Fruit fly (Drosophila melanogaster): ENCODE data around the gene RpL35.

The RpL35 gene

DNA sequence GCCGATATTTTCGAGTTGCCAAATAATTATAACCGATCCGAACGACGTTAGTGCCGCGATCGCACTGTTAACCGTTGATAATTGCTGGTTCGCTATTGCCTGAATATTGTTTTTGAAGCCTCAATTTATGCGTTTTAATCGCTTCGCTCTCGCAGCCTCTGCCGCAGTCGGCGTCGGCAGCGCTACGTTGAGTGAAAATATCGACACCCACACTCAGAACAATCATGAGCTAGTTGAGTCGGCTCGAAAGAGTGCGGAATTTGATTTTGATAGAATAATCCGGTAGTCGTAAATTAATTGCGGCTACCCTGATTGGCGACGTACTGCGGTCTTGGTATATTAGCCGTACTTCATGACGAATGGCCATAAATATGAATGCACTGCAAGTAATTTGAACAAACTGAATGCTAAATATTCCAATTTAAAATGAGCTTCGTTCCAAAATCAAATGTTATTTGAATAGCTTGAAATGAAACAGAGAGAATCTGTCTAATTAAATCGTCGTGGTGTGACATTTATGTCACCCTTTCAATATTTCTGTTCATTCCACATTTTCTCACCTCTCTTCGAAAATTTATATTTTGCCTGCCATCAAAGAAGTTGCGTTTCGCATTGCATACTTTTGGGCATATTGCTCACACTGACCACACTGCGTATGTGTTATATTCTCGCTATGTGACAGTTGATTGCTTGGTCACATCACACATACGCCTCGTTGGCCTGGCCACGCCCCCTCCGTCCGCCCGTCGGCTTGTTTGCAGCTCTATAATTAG is 43.4 kb downstream of the RpL35 start (continued):
- TF ChIP-seq esn (GFP tag; optimal IDR thresholded peaks at IDR 0.05) (peak; percentile 34), vri (GFP tag; optimal IDR thresholded peaks at IDR 0.05) (no peak), Eip75B (GFP tag; optimal IDR thresholded peaks at IDR 0.05) (no peak), cyc (GFP tag; optimal IDR thresholded peaks at IDR 0.05) (no peak), Met (GFP tag; optimal IDR thresholded peaks at IDR 0.05) (no peak), Gug (GFP tag; IDR thresholded peaks at IDR 0.05) (no peak), Blimp-1 (GFP tag; optimal IDR thresholded peaks at IDR 0.05) (no peak), CG15336 (GFP tag; IDR thresholded peaks at IDR 0.05) (0 out of 2 replicates have a peak, but pooled peaks have one; percentile 31), fd85E (GFP tag; optimal IDR thresholded peaks at IDR 0.05) (no peak), dsx (GFP tag; optimal IDR thresholded peaks at IDR 0.05; ENCODE audit: poor library complexity, severe bottlenecking) (no peak), CG6163 (GFP tag; IDR thresholded peaks at IDR 0.05) (no peak), Hr4 (GFP tag; optimal IDR thresholded peaks at IDR 0.05) (peak; percentile 1), CG11902 (GFP tag; optimal IDR thresholded peaks at IDR 0.05) (no peak), CG3032 (tag; optimal IDR thresholded peaks at IDR 0.05) (no peak), topi (GFP tag; optimal IDR thresholded peaks at IDR 0.05) (no peak), fd59A (GFP tag; optimal IDR thresholded peaks at IDR 0.05) (no peak), CG8319 (GFP tag; optimal IDR thresholded peaks at IDR 0.05) (no peak), eg (GFP tag; IDR thresholded peaks at IDR 0.05) (no peak), CG8632 (GFP tag; optimal IDR thresholded peaks at IDR 0.05) (no peak), Eip78C (GFP tag) (peak; percentile 52), ss (GFP tag; optimal IDR thresholded peaks at IDR 0.05) (no peak), CG6808 (GFP tag; optimal IDR thresholded peaks at IDR 0.05) (no peak), CG3919 (GFP tag; optimal IDR thresholded peaks at IDR 0.05) (no peak), CG34406 (GFP tag; optimal IDR thresholded peaks at IDR 0.05) (no peak), CG1621 (tag; optimal IDR thresholded peaks at IDR 0.05) (no peak), acj6 (GFP tag; optimal IDR thresholded peaks at IDR 0.05) (no peak), Hr38 (GFP tag; optimal IDR thresholded peaks at IDR 0.05) (no peak), fkh (GFP tag; optimal IDR thresholded peaks at IDR 0.05) (no peak), salr (GFP tag; optimal IDR thresholded peaks at IDR 0.05) (no peak), CG10631 (GFP tag; optimal IDR thresholded peaks at IDR 0.05) (no peak)

DNA sequence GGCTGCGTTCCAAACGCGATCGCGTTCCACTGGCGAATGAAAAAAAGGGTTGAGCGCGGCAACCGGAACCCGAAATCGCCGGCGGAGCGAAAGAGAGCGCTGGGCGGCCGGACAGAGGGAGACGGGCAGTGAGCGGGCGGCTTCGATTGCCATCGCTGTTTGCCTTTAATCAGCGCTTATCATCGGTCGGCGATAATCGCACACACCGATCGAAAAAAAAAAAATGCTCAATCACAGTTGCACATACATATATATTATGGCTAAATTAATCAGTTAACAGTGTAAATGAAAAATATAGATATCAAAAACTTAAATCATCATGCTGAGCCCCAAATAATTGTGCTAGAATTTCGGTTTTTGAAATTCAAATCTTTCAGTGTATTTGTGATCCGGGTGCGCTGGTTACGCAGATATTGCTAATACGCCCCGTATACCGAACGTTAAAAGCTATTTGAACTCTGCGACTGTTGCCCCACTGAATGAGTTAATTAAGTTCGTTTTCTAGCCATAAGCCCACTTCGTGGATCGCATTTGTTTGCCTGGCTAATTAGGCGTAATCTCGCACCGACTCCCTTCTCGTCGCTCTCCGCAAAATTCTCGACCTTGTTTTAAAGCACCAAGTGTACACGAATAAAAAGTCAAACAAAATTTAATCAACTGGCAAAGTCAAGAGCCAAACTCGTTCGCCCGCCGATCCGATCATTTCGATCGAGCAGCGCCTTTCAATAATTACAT is 45.7 kb downstream of the RpL35 start, which contains the start of gene CG33080:
Gene CG33080 (minus strand): TSS at position 38 of the 735 bp plus-strand sequence.
- TF ChIP-seq Eip78C (GFP tag) (peak; percentile 31), acj6 (GFP tag; optimal IDR thresholded peaks at IDR 0.05) (peak; percentile 0), lz (GFP tag; optimal IDR thresholded peaks at IDR 0.05) (peak; percentile 0), esn (GFP tag; optimal IDR thresholded peaks at IDR 0.05) (peak; percentile 36), achi (GFP tag; optimal IDR thresholded peaks at IDR 0.05) (peak; percentile 15), CG31627 (GFP tag; optimal IDR thresholded peaks at IDR 0.05) (peak; percentile 28), CG1621 (tag; optimal IDR thresholded peaks at IDR 0.05) (no peak), CG6792 (GFP tag; optimal IDR thresholded peaks at IDR 0.05) (peak; percentile 17), cyc (GFP tag; optimal IDR thresholded peaks at IDR 0.05) (peak; percentile 7), CG8119 (GFP tag; IDR thresholded peaks at IDR 0.05) (0 out of 3 replicates have a peak, but pooled peaks have one; percentile 28), pdm3 (GFP tag; optimal IDR thresholded peaks at IDR 0.05) (peak; percentile 26), svp (GFP tag) (peak; percentile 21), CG15336 (GFP tag; IDR thresholded peaks at IDR 0.05) (no peak), vri (GFP tag; optimal IDR thresholded peaks at IDR 0.05) (peak; percentile 13), CG11762 (GFP tag; optimal IDR thresholded peaks at IDR 0.05; ENCODE audit: insufficient read depth) (no peak), Smox (GFP tag; optimal IDR thresholded peaks at IDR 0.05) (peak; percentile 38), spab (GFP tag; optimal IDR thresholded peaks at IDR 0.05) (no peak), topi (GFP tag; optimal IDR thresholded peaks at IDR 0.05) (peak; percentile 39), Hr39 (GFP tag; optimal IDR thresholded peaks at IDR 0.05) (peak; percentile 20), Met (GFP tag; optimal IDR thresholded peaks at IDR 0.05) (peak; percentile 41)

Measured in whole organism, prepupa.